Worm (Caenorhabditis elegans) whole organism, late embryonic: Measurements from ENCODE around the gene Y40C5A.4.

Experiments used
- ama-1 ChIP-seq: fragments of 150-350 bp; optimal IDR thresholded peaks from 2 replicates; lab custom pipeline; 2014
- ceh-48 ChIP-seq: sonication (generic microtip); optimal IDR thresholded peaks from 2 replicates; lab custom pipeline; 2016; ENCODE audit warnings: missing genetic modification characterization, inconsistent platforms, missing compliant biosample characterization
- dmd-4 ChIP-seq: sonication (generic microtip); optimal IDR thresholded peaks from 2 replicates; lab custom pipeline; 2016; ENCODE audit warnings: borderline replicate concordance, missing genetic modification characterization, missing compliant biosample characterization
- elt-2 ChIP-seq: sonication (generic microtip); optimal IDR thresholded peaks from 2 replicates; lab custom pipeline; 2016; ENCODE audit warnings: missing genetic modification reagents, missing genetic modification characterization, missing compliant biosample characterization
- hlh-15 ChIP-seq: sonication (generic microtip); optimal IDR thresholded peaks from 2 replicates; lab custom pipeline; 2016; ENCODE audit warnings: missing genetic modification characterization, missing compliant biosample characterization
- hlh-30 ChIP-seq: sonication (generic microtip); optimal IDR thresholded peaks from 2 replicates; lab custom pipeline; 2017; ENCODE audit warnings: antibody characterized with exemption, missing genetic modification characterization, missing compliant biosample characterization; ENCODE audit not compliant: insufficient read depth
- lin-11 ChIP-seq: fragments of 200-800 bp; sonication (Bioruptor generic); optimal IDR thresholded peaks from 2 replicates; lab custom pipeline; 2018; ENCODE audit warnings: mild to moderate bottlenecking, missing genetic modification characterization, missing compliant biosample characterization
- pat-9 ChIP-seq: fragments of 200-800 bp; sonication (Bioruptor generic); optimal IDR thresholded peaks from 2 replicates; lab custom pipeline; 2018; ENCODE audit warnings: mild to moderate bottlenecking, missing genetic modification characterization, moderate library complexity, missing compliant biosample characterization
- pha-2 ChIP-seq: sonication (generic microtip); optimal IDR thresholded peaks from 2 replicates; lab custom pipeline; 2017; ENCODE audit warnings: mild to moderate bottlenecking, missing genetic modification characterization, missing compliant biosample characterization
- sox-4 ChIP-seq: sonication (generic microtip); optimal IDR thresholded peaks from 2 replicates; lab custom pipeline; 2017; ENCODE audit warnings: mild to moderate bottlenecking, missing genetic modification characterization, inconsistent platforms, missing compliant biosample characterization
- unc-55 ChIP-seq: sonication (generic microtip); optimal IDR thresholded peaks from 2 replicates; lab custom pipeline; 2017; ENCODE audit warnings: missing biosample characterization, missing genetic modification reagents, missing genetic modification characterization
- unc-86 ChIP-seq: sonication (generic microtip); optimal IDR thresholded peaks from 2 replicates; lab custom pipeline; 2016; ENCODE audit warnings: missing genetic modification characterization, missing compliant biosample characterization

ce11 chrIV:7312620-7313194 lies 52.2 kb downstream of the Y40C5A.4 start:
- TF ChIP-seq lin-11 (no peak), elt-2 (tag; lab: Kevin White, UChicago) (no peak), unc-55 (GFP tag; lab: Kevin White, UChicago) (no peak), unc-86 (no peak), pha-2 (no peak), dmd-4 (tag; lab: Kevin White, UChicago) (no peak), sox-4 (tag; lab: Kevin White, UChicago) (no peak), pat-9 (tag; lab: Kevin White, UChicago) (no peak), hlh-15 (no peak), hlh-30 (tag; lab: Kevin White, UChicago) (no peak), ama-1 (no peak), ceh-48 (tag; lab: Kevin White, UChicago) (no peak)
